Worm (Caenorhabditis elegans): ENCODE data around the gene mtl-1.

- TF ChIP-seq ama-1 (optimal IDR thresholded peaks at IDR 0.05), result no peak
- TF ChIP-seq sdc-2 (tag; optimal IDR thresholded peaks at IDR 0.05), result no peak
- no peak for TF ChIP-seq nhr-11 (tag; optimal IDR thresholded peaks at IDR 0.05)
- TF ChIP-seq hlh-15 (tag; optimal IDR thresholded peaks at IDR 0.05), result no peak
- no peak for TF ChIP-seq dve-1 (tag; optimal IDR thresholded peaks at IDR 0.05)
- TF ChIP-seq eyg-1 (tag; optimal IDR thresholded peaks at IDR 0.05), result no peak
- no peak for TF ChIP-seq gmeb-2 (tag; optimal IDR thresholded peaks at IDR 0.05)
- TF ChIP-seq nfya-1 (tag; optimal IDR thresholded peaks at IDR 0.05), result no peak
- TF ChIP-seq ztf-16 (tag; optimal IDR thresholded peaks at IDR 0.05), result no peak
- TF ChIP-seq tbx-2 (tag; optimal IDR thresholded peaks at IDR 0.05), result no peak
- TF ChIP-seq rnt-1 (tag; optimal IDR thresholded peaks at IDR 0.05), result no peak
- no peak for TF ChIP-seq elt-2 (tag; optimal IDR thresholded peaks at IDR 0.05)
These were observed 25.1 kb downstream of the mtl-1 start for ce11 chrV:6666557-6666956.
